Fruit fly (Drosophila melanogaster) whole organism, adult: Measurements from ENCODE around the gene COX8.

Experiments used
- CG11617 ChIP-seq: fragments of 200-800 bp; sonication (Bioruptor generic); optimal IDR thresholded peaks from 2 replicates; lab custom pipeline; 2017; ENCODE audit warnings: mild to moderate bottlenecking, missing biosample characterization, missing genetic modification reagents, missing genetic modification characterization
- cic ChIP-seq: fragments of 200-800 bp; sonication (Bioruptor generic); optimal IDR thresholded peaks from 2 replicates; lab custom pipeline; 2017; ENCODE audit warnings: missing biosample characterization, mild to moderate bottlenecking, missing genetic modification characterization, moderate library complexity
- kay ChIP-seq: fragments of 200-800 bp; sonication (Bioruptor generic); peaks from one replicate; lab custom pipeline; 2016; ENCODE audit warnings: missing biosample characterization, missing genetic modification characterization, borderline replicate concordance
- pad ChIP-seq: fragments of 200-800 bp; sonication (Bioruptor generic); optimal IDR thresholded peaks from 3 replicates; lab custom pipeline; 2017; ENCODE audit warnings: missing biosample characterization, missing genetic modification characterization, mild to moderate bottlenecking, moderate library complexity, missing genetic modification reagents
- tj ChIP-seq: fragments of 200-800 bp; sonication (Bioruptor generic); optimal IDR thresholded peaks from 3 replicates; lab custom pipeline; 2017; ENCODE audit warnings: missing biosample characterization, mild to moderate bottlenecking, missing genetic modification characterization, moderate library complexity
- toe ChIP-seq: fragments of 200-800 bp; sonication (Bioruptor generic); optimal IDR thresholded peaks from 2 replicates; lab custom pipeline; 2016; ENCODE audit warnings: missing biosample characterization, missing genetic modification characterization

DNA sequence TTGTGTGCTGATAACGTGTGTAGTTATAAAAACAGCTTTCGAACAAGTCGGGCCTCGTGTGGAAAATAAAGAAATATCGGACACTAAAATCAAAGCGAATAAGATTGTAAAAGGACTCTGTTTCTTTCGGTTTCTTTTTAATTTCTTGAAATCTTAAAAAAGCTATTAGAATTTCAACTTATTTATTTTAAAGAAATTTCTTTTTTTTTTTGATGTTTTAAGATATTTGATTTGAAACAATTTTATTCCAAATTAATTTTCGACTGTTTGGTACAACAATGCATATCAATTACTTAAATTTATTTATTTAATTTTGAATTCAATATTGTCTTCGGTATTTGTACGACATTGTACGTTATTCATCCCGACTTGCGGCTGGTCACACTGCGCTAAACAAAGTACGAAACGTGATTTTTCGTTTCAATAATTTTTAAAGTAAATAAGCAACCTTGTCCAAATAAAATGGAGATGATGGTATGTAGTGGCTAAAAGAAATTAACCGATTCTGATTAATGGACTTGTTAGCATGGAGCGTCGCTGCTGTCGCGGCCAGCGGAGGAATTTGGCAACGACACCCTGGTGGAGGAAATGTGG lies 46.4 kb downstream of the COX8 start, which contains the start of the genes CG7202 and CG7519:
- TF ChIP-seq CG11617 (GFP tag; lab: Kevin White, UChicago) (no peak), pad (GFP tag; lab: Kevin White, UChicago) (no peak), tj (GFP tag; lab: Kevin White, UChicago) (no peak), cic (GFP tag; lab: Kevin White, UChicago) (no peak), toe (GFP tag; lab: Kevin White, UChicago) (no peak), kay (GFP tag; lab: Kevin White, UChicago) (no peak)
